Worm (Caenorhabditis elegans) whole organism, L1 larva: ENCODE results near the gene gem-1.

Experiments used
- efl-1 ChIP-seq, 4 experiments: fragments of 150-350 bp; optimal IDR thresholded peaks in 3 of 4; peaks in 1 of 4; 1 replicate in 1 of 4; 2 replicates in 3 of 4; lab custom pipeline; 2014; ENCODE audit warnings: missing biosample characterization in 2 of 4, missing genetic modification characterization in 2 of 4, missing genetic modification reagents in 2 of 4
- hlh-4 ChIP-seq: sonication (generic microtip); optimal IDR thresholded peaks from 2 replicates; lab custom pipeline; 2016; ENCODE audit warnings: mild to moderate bottlenecking, missing genetic modification characterization, missing compliant biosample characterization
- lin-15B ChIP-seq: fragments of 150-350 bp; sonication (generic microtip); optimal IDR thresholded peaks from 3 replicates; lab custom pipeline; 2014; ENCODE audit warnings: missing biosample characterization, missing genetic modification characterization

- TF ChIP-seq efl-1 (optimal IDR thresholded peaks at IDR 0.05; lab: Kevin White, UChicago) (no peak), efl-1 (GFP tag; optimal IDR thresholded peaks at IDR 0.05 in 1 of 2; lab: Kevin White, UChicago) (no peak), lin-15B (tag; lab: Kevin White, UChicago) (no peak), hlh-4 (tag; lab: Kevin White, UChicago) (no peak)
These were observed 22.4 kb upstream of the gem-1 start, which contains the start of gene F02C12.2 for ce11 chrX:13399221-13399620.
